Worm (Caenorhabditis elegans) whole organism, late embryonic: Measurements from ENCODE around the gene srx-96.

ENCODE experiments used
- pha-4 ChIP-seq: fragments of 150-350 bp; optimal IDR thresholded peaks from 2 replicates; lab custom pipeline; 2018; ENCODE audit warnings: missing biosample characterization, missing genetic modification reagents, missing genetic modification characterization
- unc-55 ChIP-seq: sonication (generic microtip); optimal IDR thresholded peaks from 2 replicates; lab custom pipeline; 2017; ENCODE audit warnings: missing biosample characterization, missing genetic modification reagents, missing genetic modification characterization

DNA sequence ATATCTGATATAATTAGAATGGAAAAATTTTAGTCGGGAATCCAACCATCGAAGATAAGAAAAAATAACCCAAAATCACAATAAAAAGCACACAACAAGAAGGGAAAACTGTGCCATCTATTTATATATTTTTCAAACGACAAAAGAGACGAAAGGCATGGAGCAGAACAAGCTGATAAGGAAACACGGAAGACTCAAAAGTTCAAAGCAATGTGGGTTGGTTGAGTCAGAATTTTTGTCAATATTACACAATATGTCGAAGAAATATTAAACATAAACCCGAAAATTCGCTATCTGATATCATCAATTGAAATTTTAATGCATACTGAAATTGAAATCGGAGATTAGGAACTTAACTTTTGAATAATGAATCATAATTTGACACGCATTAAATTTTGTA lies 33.7 kb downstream of the srx-96 start, which contains the start of gene F35E12.9:
- TF ChIP-seq unc-55: no peak
- TF ChIP-seq pha-4 (tag; lab: Kevin White, UChicago): no peak
